Fruit fly (Drosophila melanogaster) whole organism, embryonic: Measurements from ENCODE around the gene CG4278.

ENCODE experiments used
- Blimp-1 ChIP-seq: fragments of 200-800 bp; sonication (Bioruptor generic); optimal IDR thresholded peaks from 3 replicates; lab custom pipeline; 2018; ENCODE audit warnings: missing biosample characterization, missing genetic modification characterization, mild to moderate bottlenecking, moderate library complexity, missing genetic modification reagents
- CG10267 ChIP-seq: fragments of 200-800 bp; sonication (Bioruptor generic); optimal IDR thresholded peaks from 2 replicates; lab custom pipeline; 2018; ENCODE audit warnings: missing biosample characterization, mild to moderate bottlenecking, missing genetic modification characterization, moderate library complexity
- CG10979 ChIP-seq: fragments of 200-800 bp; sonication (Bioruptor generic); optimal IDR thresholded peaks from 2 replicates; lab custom pipeline; 2018; ENCODE audit warnings: missing biosample characterization, mild to moderate bottlenecking, missing genetic modification characterization, moderate library complexity
- CG11398 ChIP-seq: fragments of 200-800 bp; sonication (Bioruptor generic); optimal IDR thresholded peaks from 2 replicates; lab custom pipeline; 2016; ENCODE audit warnings: missing biosample characterization, missing genetic modification characterization
- CG11504 ChIP-seq: fragments of 200-800 bp; sonication (Bioruptor generic); optimal IDR thresholded peaks from 3 replicates; lab custom pipeline; 2019; ENCODE audit warnings: missing biosample characterization, mild to moderate bottlenecking, missing genetic modification characterization, moderate library complexity
- CG13424 ChIP-seq: fragments of 200-800 bp; sonication (Bioruptor generic); optimal IDR thresholded peaks from 2 replicates; lab custom pipeline; 2019; ENCODE audit warnings: missing biosample characterization, mild to moderate bottlenecking, missing genetic modification characterization, moderate library complexity
- CG14667 ChIP-seq: fragments of 200-800 bp; sonication (Bioruptor generic); IDR thresholded peaks from 2 replicates; pipeline ENCODE4 v1.3.6; 2022; ENCODE audit warnings: missing biosample characterization, missing genetic modification characterization
- CG14710 ChIP-seq: fragments of 200-800 bp; sonication (Bioruptor generic); optimal IDR thresholded peaks from 3 replicates; lab custom pipeline; 2019; ENCODE audit warnings: missing biosample characterization, mild to moderate bottlenecking, missing genetic modification characterization, moderate library complexity
- CG15601 ChIP-seq: fragments of 200-800 bp; sonication (Bioruptor generic); optimal IDR thresholded peaks from 3 replicates; lab custom pipeline; 2019; ENCODE audit warnings: missing biosample characterization, mild to moderate bottlenecking, missing genetic modification characterization, moderate library complexity
- CG16779 ChIP-seq: fragments of 200-800 bp; sonication (Bioruptor generic); IDR thresholded peaks from 2 replicates; pipeline ENCODE4 v1.3.6; 2022; ENCODE audit warnings: missing biosample characterization, missing genetic modification characterization
- CG17361 ChIP-seq: fragments of 200-800 bp; sonication (Bioruptor generic); IDR thresholded peaks from 3 replicates; pipeline ENCODE4 v1.3.6; 2022; ENCODE audit warnings: missing biosample characterization, missing genetic modification characterization
- CG18262 ChIP-seq: fragments of 200-800 bp; optimal IDR thresholded peaks from 3 replicates; lab custom pipeline; 2019; ENCODE audit warnings: missing biosample characterization, mild to moderate bottlenecking, missing genetic modification characterization, moderate library complexity
- CG2678 ChIP-seq: fragments of 200-800 bp; sonication (Bioruptor generic); optimal IDR thresholded peaks from 3 replicates; lab custom pipeline; 2019; ENCODE audit warnings: missing biosample characterization, mild to moderate bottlenecking, missing genetic modification characterization, moderate library complexity
- CG2712 ChIP-seq: fragments of 200-800 bp; optimal IDR thresholded peaks from 3 replicates; lab custom pipeline; 2019; ENCODE audit warnings: missing biosample characterization, mild to moderate bottlenecking, missing genetic modification characterization, moderate library complexity
- CG31441 ChIP-seq: fragments of 200-800 bp; sonication (Bioruptor generic); IDR thresholded peaks from 2 replicates; pipeline ENCODE4 v1.3.6; 2022; ENCODE audit warnings: missing biosample characterization, missing genetic modification characterization
- CG34224 ChIP-seq: fragments of 200-800 bp; sonication (Bioruptor generic); IDR thresholded peaks from 3 replicates; pipeline ENCODE4 v1.3.6; 2022; ENCODE audit warnings: missing biosample characterization, missing genetic modification characterization; ENCODE audit not compliant: partially characterized antibody
- CG7372 ChIP-seq: fragments of 200-800 bp; sonication (Bioruptor generic); IDR thresholded peaks from 2 replicates; pipeline ENCODE4 v1.3.6; 2022; ENCODE audit warnings: missing biosample characterization, missing genetic modification characterization
- CG7556 ChIP-seq: fragments of 200-800 bp; sonication (Bioruptor generic); optimal IDR thresholded peaks from 2 replicates; lab custom pipeline; 2017; ENCODE audit warnings: missing biosample characterization, mild to moderate bottlenecking, missing genetic modification characterization
- CG7839 ChIP-seq: fragments of 200-800 bp; sonication (Bioruptor generic); optimal IDR thresholded peaks from 3 replicates; lab custom pipeline; 2018; ENCODE audit warnings: missing biosample characterization, mild to moderate bottlenecking, missing genetic modification characterization, moderate library complexity
- CG8924 ChIP-seq: fragments of 200-800 bp; optimal IDR thresholded peaks from 3 replicates; lab custom pipeline; 2019; ENCODE audit warnings: missing biosample characterization, mild to moderate bottlenecking, missing genetic modification characterization, moderate library complexity
- CrebB ChIP-seq: fragments of 200-800 bp; sonication (Bioruptor generic); optimal IDR thresholded peaks from 3 replicates; lab custom pipeline; 2018; ENCODE audit warnings: missing biosample characterization, mild to moderate bottlenecking, missing genetic modification characterization
- D19A ChIP-seq: fragments of 200-800 bp; optimal IDR thresholded peaks from 3 replicates; lab custom pipeline; 2019; ENCODE audit warnings: missing biosample characterization, mild to moderate bottlenecking, missing genetic modification characterization, moderate library complexity
- Fer3 ChIP-seq: fragments of 200-800 bp; sonication (Bioruptor generic); optimal IDR thresholded peaks from 2 replicates; lab custom pipeline; 2018; ENCODE audit warnings: missing biosample characterization, mild to moderate bottlenecking, missing genetic modification characterization, moderate library complexity
- Hr51 ChIP-seq, 2 experiments: fragments of 200-800 bp; sonication (Bioruptor generic); optimal IDR thresholded peaks; 2 replicates in 1 of 2; 3 replicates in 1 of 2; lab custom pipeline; 2016 to 2018; ENCODE audit warnings: missing biosample characterization in 2 of 2, missing genetic modification characterization in 2 of 2, mild to moderate bottlenecking in 1 of 2, moderate library complexity in 1 of 2
- Jarid2 ChIP-seq: fragments of 200-800 bp; sonication (Bioruptor generic); optimal IDR thresholded peaks from 3 replicates; lab custom pipeline; 2017; ENCODE audit warnings: mild to moderate bottlenecking, missing biosample characterization, missing genetic modification reagents, missing genetic modification characterization
- Lim3 ChIP-seq: fragments of 200-800 bp; sonication (Bioruptor generic); IDR thresholded peaks from 2 replicates; pipeline ENCODE4 v1.3.6; 2022; ENCODE audit warnings: missing biosample characterization, missing genetic modification characterization
- NFAT ChIP-seq: fragments of 200-800 bp; sonication (Bioruptor generic); IDR thresholded peaks from 2 replicates; pipeline ENCODE4 v1.3.6; 2022; ENCODE audit warnings: missing biosample characterization, missing genetic modification characterization
- Sox100B ChIP-seq: fragments of 200-800 bp; sonication (Bioruptor generic); optimal IDR thresholded peaks from 3 replicates; lab custom pipeline; 2018; ENCODE audit warnings: missing biosample characterization, mild to moderate bottlenecking, missing genetic modification characterization
- Ssrp ChIP-seq: fragments of 200-800 bp; sonication (Bioruptor generic); optimal IDR thresholded peaks from 2 replicates; lab custom pipeline; 2018; ENCODE audit warnings: missing biosample characterization, mild to moderate bottlenecking, missing genetic modification characterization, moderate library complexity
- abd-A ChIP-seq: fragments of 200-800 bp; sonication (Bioruptor generic); optimal IDR thresholded peaks from 3 replicates; lab custom pipeline; 2019; ENCODE audit warnings: missing biosample characterization, mild to moderate bottlenecking, missing genetic modification characterization, moderate library complexity
- bbx ChIP-seq: fragments of 200-800 bp; sonication (Bioruptor generic); IDR thresholded peaks from 2 replicates; pipeline ENCODE4 v1.3.6; 2022; ENCODE audit warnings: missing biosample characterization, missing genetic modification characterization; ENCODE audit not compliant: partially characterized antibody
- dmrt99B ChIP-seq: fragments of 200-800 bp; sonication (Bioruptor generic); optimal IDR thresholded peaks from 2 replicates; lab custom pipeline; 2018; ENCODE audit warnings: missing biosample characterization, mild to moderate bottlenecking, missing genetic modification characterization, moderate library complexity
- dysf ChIP-seq: fragments of 200-800 bp; sonication (Bioruptor generic); IDR thresholded peaks from 3 replicates; pipeline ENCODE4 v1.3.6; 2022; ENCODE audit warnings: missing biosample characterization, missing genetic modification characterization
- eyg ChIP-seq: fragments of 200-800 bp; sonication (Bioruptor generic); optimal IDR thresholded peaks from 3 replicates; lab custom pipeline; 2016; ENCODE audit warnings: missing biosample characterization, missing genetic modification characterization
- fd64A ChIP-seq: fragments of 200-800 bp; sonication (Bioruptor generic); optimal IDR thresholded peaks from 3 replicates; lab custom pipeline; 2018; ENCODE audit warnings: missing biosample characterization, mild to moderate bottlenecking, missing genetic modification characterization
- gem ChIP-seq: fragments of 200-800 bp; sonication (Bioruptor generic); optimal IDR thresholded peaks from 2 replicates; lab custom pipeline; 2019; ENCODE audit warnings: missing biosample characterization, mild to moderate bottlenecking, missing genetic modification characterization, moderate library complexity
- hb ChIP-seq: fragments of 200-800 bp; sonication (Bioruptor generic); IDR thresholded peaks from 3 replicates; pipeline ENCODE4 v1.3.6; 2022; ENCODE audit warnings: missing biosample characterization, missing genetic modification characterization; ENCODE audit not compliant: partially characterized antibody
- odd ChIP-seq: fragments of 200-800 bp; sonication (Bioruptor generic); optimal IDR thresholded peaks from 2 replicates; lab custom pipeline; 2017; ENCODE audit warnings: missing biosample characterization, mild to moderate bottlenecking, missing genetic modification characterization
- pb ChIP-seq: fragments of 200-800 bp; sonication (Bioruptor generic); optimal IDR thresholded peaks from 3 replicates; lab custom pipeline; 2016; ENCODE audit warnings: missing biosample characterization, missing genetic modification characterization
- phol ChIP-seq: fragments of 200-800 bp; sonication (Bioruptor generic); optimal IDR thresholded peaks from 3 replicates; lab custom pipeline; 2018; ENCODE audit warnings: missing biosample characterization, mild to moderate bottlenecking, missing genetic modification characterization, moderate library complexity
- sens ChIP-seq: fragments of 200-800 bp; sonication (Bioruptor generic); peaks from one replicate; lab custom pipeline; 2016; ENCODE audit warnings: missing biosample characterization, missing genetic modification characterization
- slbo ChIP-seq: fragments of 200-800 bp; sonication (Bioruptor generic); IDR thresholded peaks from 2 replicates; pipeline ENCODE4 v1.3.6; 2022; ENCODE audit warnings: missing biosample characterization, missing genetic modification characterization
- twi ChIP-seq: fragments of 200-800 bp; optimal IDR thresholded peaks from 2 replicates; lab custom pipeline; 2019; ENCODE audit warnings: missing biosample characterization, mild to moderate bottlenecking, missing genetic modification characterization, moderate library complexity
- zen ChIP-seq: fragments of 200-800 bp; sonication (Bioruptor generic); optimal IDR thresholded peaks from 3 replicates; lab custom pipeline; 2018; ENCODE audit warnings: missing biosample characterization, mild to moderate bottlenecking, missing genetic modification characterization, moderate library complexity

Gene CG4278

dm6 chr2L:16357865-16358264 is 31.0 kb downstream of the CG4278 start (continued):
- TF ChIP-seq dysf: no peak

DNA sequence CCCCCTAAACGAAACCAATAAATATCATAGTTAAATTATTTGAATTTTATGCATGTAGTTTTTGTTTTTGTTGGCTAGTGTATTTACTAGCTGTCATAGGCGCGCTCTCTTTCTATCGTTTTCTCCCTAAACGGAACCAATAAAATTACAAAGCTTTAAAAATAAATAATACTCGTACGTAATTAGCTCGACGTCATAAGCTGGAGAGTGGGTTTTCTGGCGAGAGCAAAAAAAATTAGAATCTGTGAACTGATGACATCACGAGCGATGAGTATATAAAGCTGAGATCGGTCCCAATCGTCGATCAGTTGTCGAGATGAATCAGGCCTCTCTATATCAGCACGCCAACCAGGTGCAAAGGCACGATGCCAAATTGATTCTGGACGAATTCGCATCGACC is 38.7 kb downstream of the CG4278 start, which contains the start of gene jhamt:
jhamt (plus strand) TSS at position 301 of the 400 bp plus-strand sequence.
- TF ChIP-seq fd64A (GFP tag; lab: Kevin White, UChicago) (no peak), hb (GFP tag; lab: Robert Waterston, UW) (no peak), CG13424 (no peak), CG17361 (GFP tag; lab: Robert Waterston, UW) (no peak), CG2678 (tag; lab: Kevin White, UChicago) (no peak), CrebB (tag; lab: Kevin White, UChicago) (no peak), CG7372 (GFP tag; lab: Robert Waterston, UW) (no peak), slbo (GFP tag; lab: Robert Waterston, UW) (no peak), odd (GFP tag; lab: Kevin White, UChicago) (no peak)

DNA sequence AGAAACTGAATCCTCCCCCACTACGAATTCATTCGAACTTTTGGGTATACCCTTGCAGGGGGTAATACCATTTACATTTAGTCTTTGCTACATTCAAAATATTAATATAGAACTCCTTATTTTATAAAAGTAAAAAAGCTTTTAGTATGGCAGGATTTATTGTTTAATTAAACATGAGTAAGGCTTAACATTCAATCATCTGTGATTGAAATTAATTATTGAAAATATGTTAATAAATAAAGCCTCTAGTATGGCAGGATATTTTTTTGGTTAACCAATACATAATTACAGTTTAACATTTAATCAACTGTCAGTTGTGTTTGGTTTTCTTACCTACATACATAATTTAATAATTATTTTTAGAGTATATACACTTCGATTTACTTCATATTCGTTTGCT is 47.8 kb downstream of the CG4278 start:
- no peak for TF ChIP-seq Fer3 (tag; lab: Kevin White, UChicago)
- TF ChIP-seq CG10267 (tag; lab: Kevin White, UChicago): peak; percentile 10
- no peak for TF ChIP-seq abd-A (tag; lab: Kevin White, UChicago)
- TF ChIP-seq CG7839 (tag; lab: Kevin White, UChicago): peak; percentile 21
- no peak for TF ChIP-seq Jarid2
- TF ChIP-seq eyg (GFP tag; lab: Kevin White, UChicago): no peak
- peak; percentile 32 for TF ChIP-seq gem (tag; lab: Kevin White, UChicago)
- TF ChIP-seq CG34224 (GFP tag; lab: Robert Waterston, UW): no peak
- peak; percentile 19 for TF ChIP-seq CG7556 (GFP tag; lab: Kevin White, UChicago)
- TF ChIP-seq CG11398 (GFP tag; lab: Kevin White, UChicago): no peak
- peak; percentile 30 for TF ChIP-seq CG14710 (tag; lab: Kevin White, UChicago)
- TF ChIP-seq CG14667 (GFP tag; lab: Robert Waterston, UW): no peak
- TF ChIP-seq zen (tag; lab: Kevin White, UChicago): no peak
- TF ChIP-seq Lim3 (GFP tag; lab: Robert Waterston, UW): no peak
- no peak for TF ChIP-seq twi (tag; lab: Kevin White, UChicago)
- no peak for TF ChIP-seq bbx (GFP tag; lab: Robert Waterston, UW)
- peak; percentile 29 for TF ChIP-seq phol
- peak; percentile 61 for TF ChIP-seq CG11504 (tag; lab: Kevin White, UChicago)
- TF ChIP-seq pb (GFP tag; lab: Kevin White, UChicago): no peak
- TF ChIP-seq CG16779 (GFP tag; lab: Robert Waterston, UW): no peak
- TF ChIP-seq Sox100B (GFP tag; lab: Kevin White, UChicago): peak; percentile 43
- TF ChIP-seq dmrt99B (tag; lab: Kevin White, UChicago): peak; percentile 48
- peak; percentile 32 for TF ChIP-seq sens (GFP tag; lab: Kevin White, UChicago)
- TF ChIP-seq CG31441: peak; percentile 45; the same call in 1 of the 2 replicates
- TF ChIP-seq CG2678 (tag; lab: Kevin White, UChicago): peak; percentile 46
- TF ChIP-seq Blimp-1 (GFP tag; lab: Kevin White, UChicago): peak; percentile 10
- 0 out of 3 replicates have a peak, but pooled peaks have one; percentile 41 for TF ChIP-seq CG17361 (GFP tag; lab: Robert Waterston, UW)
- TF ChIP-seq Hr51 (GFP tag; optimal IDR thresholded peaks at IDR 0.05; lab: Kevin White, UChicago): peak in 1 of 2 experiments; percentile 27
- TF ChIP-seq CG8924 (tag; lab: Kevin White, UChicago): peak; percentile 2
- peak; percentile 46 for TF ChIP-seq CG18262 (tag; lab: Kevin White, UChicago)
- TF ChIP-seq NFAT (GFP tag; lab: Robert Waterston, UW): no peak
- TF ChIP-seq CG2712 (tag; lab: Kevin White, UChicago): peak; percentile 38
- TF ChIP-seq D19A: peak; percentile 92
- peak; percentile 14 for TF ChIP-seq CG15601 (tag; lab: Kevin White, UChicago)
- TF ChIP-seq CG10979: peak; percentile 49
- TF ChIP-seq Ssrp (tag; lab: Kevin White, UChicago): peak; percentile 13
